Fruit fly (Drosophila melanogaster): ENCODE data around the gene CG12702.

CG12702 gene

dm6 chrX:19788621-19788944, 23.9 kb upstream of the CG12702 start:
- TF ChIP-seq kay (GFP tag; ENCODE audit: borderline replicate concordance) (no peak), ovo (GFP tag; optimal IDR thresholded peaks at IDR 0.05) (no peak), Mnt (GFP tag; optimal IDR thresholded peaks at IDR 0.05) (no peak), pad (GFP tag; optimal IDR thresholded peaks at IDR 0.05) (no peak), CG11617 (GFP tag; optimal IDR thresholded peaks at IDR 0.05) (no peak), tj (GFP tag; optimal IDR thresholded peaks at IDR 0.05) (no peak)

dm6 chrX:19787921-19788620, 23.4 kb upstream of the CG12702 start:
- TF ChIP-seq CG7045 (GFP tag; optimal IDR thresholded peaks at IDR 0.05) (no peak), toe (GFP tag; optimal IDR thresholded peaks at IDR 0.05) (no peak), pad (GFP tag; optimal IDR thresholded peaks at IDR 0.05) (no peak), CG33017 (tag; optimal IDR thresholded peaks at IDR 0.05) (no peak), cic (GFP tag; optimal IDR thresholded peaks at IDR 0.05) (no peak), cnc (optimal IDR thresholded peaks at IDR 0.05) (no peak), CG7101 (tag; optimal IDR thresholded peaks at IDR 0.05) (no peak), bab1 (GFP tag; optimal IDR thresholded peaks at IDR 0.05) (no peak), Clk (GFP tag; optimal IDR thresholded peaks at IDR 0.05) (no peak)

dm6 chrX:19786823-19787222, 22.1 kb upstream of the CG12702 start:
- TF ChIP-seq cic (GFP tag; optimal IDR thresholded peaks at IDR 0.05) = no peak
- no peak for TF ChIP-seq CG7045 (GFP tag; optimal IDR thresholded peaks at IDR 0.05)
- TF ChIP-seq tj (GFP tag; optimal IDR thresholded peaks at IDR 0.05) = no peak
- no peak for TF ChIP-seq kay (GFP tag; ENCODE audit: borderline replicate concordance)
- no peak for TF ChIP-seq CG11617 (GFP tag; optimal IDR thresholded peaks at IDR 0.05)
- TF ChIP-seq ovo (GFP tag; optimal IDR thresholded peaks at IDR 0.05) = no peak
- no peak for TF ChIP-seq Crg-1 (GFP tag; optimal IDR thresholded peaks at IDR 0.05)
- TF ChIP-seq Clk (GFP tag; optimal IDR thresholded peaks at IDR 0.05) = no peak
- no peak for TF ChIP-seq CG12768 (GFP tag; optimal IDR thresholded peaks at IDR 0.05)

- TF ChIP-seq pad (GFP tag; optimal IDR thresholded peaks at IDR 0.05) = no peak
- no peak for TF ChIP-seq bab1 (GFP tag; optimal IDR thresholded peaks at IDR 0.05)
- TF ChIP-seq CG33017 (tag; optimal IDR thresholded peaks at IDR 0.05) = no peak
- TF ChIP-seq Mnt (GFP tag; optimal IDR thresholded peaks at IDR 0.05) = no peak
These were observed 20.7 kb upstream of the CG12702 start for dm6 chrX:19785403-19785802.

DNA sequence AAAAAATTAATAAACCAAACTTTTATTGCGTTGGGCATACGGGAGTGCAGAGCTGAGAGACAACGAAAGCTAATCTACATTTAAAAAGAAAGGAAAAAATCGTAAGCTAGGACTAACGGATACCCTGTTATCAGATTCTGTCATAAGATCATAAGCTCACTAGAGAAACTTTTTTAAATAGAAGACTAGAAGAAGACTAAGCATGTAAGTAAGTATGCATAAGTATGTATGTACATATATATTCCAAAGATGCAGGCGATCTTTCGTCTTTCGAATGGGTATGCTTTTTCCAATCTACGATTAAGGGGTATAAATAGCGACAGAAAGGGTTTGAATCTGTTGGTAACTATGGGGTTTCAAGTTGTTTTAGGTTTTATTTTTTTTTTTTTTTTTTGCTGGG, 20.2 kb upstream of the CG12702 start:
- no peak for TF ChIP-seq CG14711 (tag; optimal IDR thresholded peaks at IDR 0.05)
- no peak for TF ChIP-seq Crg-1 (GFP tag; optimal IDR thresholded peaks at IDR 0.05)
- no peak for TF ChIP-seq CG11617 (GFP tag; optimal IDR thresholded peaks at IDR 0.05)
- TF ChIP-seq CG5204 (GFP tag; optimal IDR thresholded peaks at IDR 0.05) = no peak
- no peak for TF ChIP-seq CG7101 (tag; optimal IDR thresholded peaks at IDR 0.05)
- no peak for TF ChIP-seq cnc (optimal IDR thresholded peaks at IDR 0.05)
- no peak for TF ChIP-seq toe (GFP tag; optimal IDR thresholded peaks at IDR 0.05)
- TF ChIP-seq CG12768 (GFP tag; optimal IDR thresholded peaks at IDR 0.05) = no peak

dm6 chrX:19783457-19783856, 18.8 kb upstream of the CG12702 start, which contains the start of gene zld:
Gene zld (minus strand): TSS chrX:19783548.
- TF ChIP-seq CG7101 (tag; optimal IDR thresholded peaks at IDR 0.05) (no peak), kay (GFP tag; ENCODE audit: borderline replicate concordance) (no peak), toe (GFP tag; optimal IDR thresholded peaks at IDR 0.05) (no peak), Clk (GFP tag; optimal IDR thresholded peaks at IDR 0.05) (no peak), cnc (optimal IDR thresholded peaks at IDR 0.05) (no peak), bab1 (GFP tag; optimal IDR thresholded peaks at IDR 0.05) (no peak), CG5204 (GFP tag; optimal IDR thresholded peaks at IDR 0.05) (no peak), tj (GFP tag; optimal IDR thresholded peaks at IDR 0.05) (no peak), Crg-1 (GFP tag; optimal IDR thresholded peaks at IDR 0.05) (no peak), Hr96 (GFP tag; optimal IDR thresholded peaks at IDR 0.05) (no peak), CG12768 (GFP tag; optimal IDR thresholded peaks at IDR 0.05) (no peak)

DNA sequence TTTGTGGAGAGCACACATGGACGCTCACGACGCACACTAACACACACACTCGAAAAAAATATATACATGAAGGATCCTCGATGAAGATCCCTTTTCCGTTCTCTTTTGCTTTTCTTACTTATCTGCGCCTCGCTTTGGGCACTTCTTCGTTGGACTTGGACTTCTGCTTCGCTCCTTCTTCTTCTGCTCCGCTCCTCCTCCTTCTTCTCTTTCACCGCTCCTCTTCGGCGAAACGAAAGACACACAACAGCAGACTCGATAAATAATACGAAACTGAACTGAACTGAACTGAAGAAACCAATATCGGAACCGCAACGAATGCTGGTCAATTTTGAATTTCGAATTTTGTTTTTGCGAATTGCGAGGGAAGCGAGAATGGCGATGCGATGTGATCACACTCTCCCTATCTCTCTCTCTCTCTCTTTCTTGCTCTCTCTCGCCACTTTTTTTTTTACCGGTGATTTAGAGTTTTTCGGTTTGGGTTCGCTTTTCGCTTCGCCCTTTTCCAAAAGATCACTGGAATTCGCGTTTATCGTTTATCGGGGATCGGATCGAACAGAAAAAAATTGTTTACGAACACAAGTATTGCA, 18.2 kb upstream of the CG12702 start:
- TF ChIP-seq pad (GFP tag; optimal IDR thresholded peaks at IDR 0.05) = peak; percentile 23
- TF ChIP-seq tj (GFP tag; optimal IDR thresholded peaks at IDR 0.05) = no peak
- no peak for TF ChIP-seq Crg-1 (GFP tag; optimal IDR thresholded peaks at IDR 0.05)
- no peak for TF ChIP-seq Clk (GFP tag; optimal IDR thresholded peaks at IDR 0.05)

dm6 chrX:19781861-19782260, 17.2 kb upstream of the CG12702 start:
- TF ChIP-seq kay (GFP tag; ENCODE audit: borderline replicate concordance) (no peak), Hr96 (GFP tag; optimal IDR thresholded peaks at IDR 0.05) (no peak), CG5204 (GFP tag; optimal IDR thresholded peaks at IDR 0.05) (no peak), cic (GFP tag; optimal IDR thresholded peaks at IDR 0.05) (no peak)
